Worm (Caenorhabditis elegans) whole organism, L1 larva: ENCODE data around the gene C06E4.1.

Experiments
- C04F5.9 ChIP-seq: sonication (generic microtip); optimal IDR thresholded peaks from 2 replicates; lab custom pipeline; 2016; ENCODE audit warnings: missing genetic modification characterization, missing compliant biosample characterization
- ama-1 ChIP-seq: fragments of 150-350 bp; optimal IDR thresholded peaks from 2 replicates; lab custom pipeline; 2014
- ceh-82 ChIP-seq, 3 experiments: fragments of 150-350 bp in 1 of 3; sonication (generic microtip) in 2 of 3; optimal IDR thresholded peaks; 2 replicates each; lab custom pipeline; 2014 to 2017; ENCODE audit warnings: missing biosample characterization in 3 of 3, missing genetic modification characterization in 3 of 3
- dpl-1 ChIP-seq, 3 experiments: fragments of 150-350 bp in 2 of 3; sonication (generic microtip) in 1 of 3; optimal IDR thresholded peaks; 2 replicates each; lab custom pipeline; 2014 to 2017; ENCODE audit warnings: missing biosample characterization in 3 of 3, missing genetic modification characterization in 3 of 3, missing genetic modification reagents in 3 of 3
- dsc-1 ChIP-seq: sonication (generic microtip); optimal IDR thresholded peaks from 2 replicates; lab custom pipeline; 2016; ENCODE audit warnings: mild to moderate bottlenecking, missing genetic modification characterization, missing compliant biosample characterization
- elt-3 ChIP-seq, 6 experiments: fragments of 150-350 bp in 1 of 6; sonication (generic microtip); optimal IDR thresholded peaks; 2 replicates each; lab custom pipeline; 2017 to 2018; ENCODE audit warnings: missing biosample characterization in 6 of 6, missing genetic modification characterization in 6 of 6, inconsistent platforms in 1 of 6
- ets-5 ChIP-seq: fragments of 200-800 bp; sonication (Bioruptor generic); IDR thresholded peaks from 2 replicates; pipeline ENCODE4 v1.3.6; 2022; ENCODE audit warnings: missing genetic modification characterization, missing compliant biosample characterization
- lin-39 ChIP-seq: fragments of 150-350 bp; optimal IDR thresholded peaks from 2 replicates; lab custom pipeline; 2014; ENCODE audit warnings: missing biosample characterization, missing genetic modification reagents, missing genetic modification characterization
- mef-2 ChIP-seq: fragments of 150-350 bp; optimal IDR thresholded peaks from 2 replicates; lab custom pipeline; 2014; ENCODE audit warnings: missing biosample characterization, missing genetic modification characterization
- mep-1 ChIP-seq: fragments of 150-350 bp; optimal IDR thresholded peaks from 2 replicates; lab custom pipeline; 2014; ENCODE audit warnings: missing biosample characterization, missing genetic modification characterization
- nhr-237 ChIP-seq: fragments of 150-350 bp; optimal IDR thresholded peaks from 2 replicates; lab custom pipeline; 2014; ENCODE audit warnings: missing biosample characterization, missing genetic modification characterization
- unc-130 ChIP-seq: fragments of 150-350 bp; optimal IDR thresholded peaks from 2 replicates; lab custom pipeline; 2017; ENCODE audit warnings: missing biosample characterization, missing genetic modification characterization, inconsistent platforms

- TF ChIP-seq mef-2 (tag; lab: Kevin White, UChicago), result no peak
- TF ChIP-seq unc-130 (tag; lab: Kevin White, UChicago), result no peak
- no peak for TF ChIP-seq ama-1 (lab: Kevin White, UChicago)
- no peak for TF ChIP-seq ceh-82 (tag; optimal IDR thresholded peaks at IDR 0.05; lab: Kevin White, UChicago)
- no peak for TF ChIP-seq lin-39 (tag; lab: Kevin White, UChicago)
- no peak for TF ChIP-seq nhr-237 (tag; lab: Kevin White, UChicago)
- no peak for TF ChIP-seq C04F5.9 (tag; lab: Kevin White, UChicago)
- no peak for TF ChIP-seq elt-3 (tag; optimal IDR thresholded peaks at IDR 0.05; lab: Kevin White, UChicago)
- TF ChIP-seq dsc-1 (tag; lab: Kevin White, UChicago), result no peak
- no peak for TF ChIP-seq dpl-1 (GFP tag; optimal IDR thresholded peaks at IDR 0.05; lab: Kevin White, UChicago)
- TF ChIP-seq mep-1, result no peak
- no peak for TF ChIP-seq ets-5 (GFP tag; lab: Robert Waterston, UW)
These were observed 11.1 kb downstream of the C06E4.1 start, which contains the start of gene F42C5.5 for ce11 chrIV:7294121-7294520.
